Fruit fly (Drosophila melanogaster) whole organism, embryonic: ENCODE measurements around the gene CG7781.

Experiments used
- Asciz ChIP-seq: fragments of 200-800 bp; sonication (Bioruptor generic); optimal IDR thresholded peaks from 2 replicates; lab custom pipeline; 2017; ENCODE audit warnings: missing biosample characterization, mild to moderate bottlenecking, missing genetic modification characterization, missing genetic modification reagents
- Atf6 ChIP-seq: fragments of 200-800 bp; sonication (Bioruptor generic); IDR thresholded peaks from 2 replicates; pipeline ENCODE4 v1.3.6; 2022; ENCODE audit warnings: missing biosample characterization, missing genetic modification characterization
- B-H2 ChIP-seq: fragments of 200-800 bp; sonication (Bioruptor generic); optimal IDR thresholded peaks from 2 replicates; lab custom pipeline; 2018; ENCODE audit warnings: missing biosample characterization, mild to moderate bottlenecking, missing genetic modification characterization
- CG10147 ChIP-seq: fragments of 200-800 bp; sonication (Bioruptor generic); optimal IDR thresholded peaks from 2 replicates; lab custom pipeline; 2019; ENCODE audit warnings: missing biosample characterization, mild to moderate bottlenecking, missing genetic modification characterization, moderate library complexity
- CG10462 ChIP-seq: fragments of 200-800 bp; sonication (Bioruptor generic); optimal IDR thresholded peaks from 2 replicates; lab custom pipeline; 2016; ENCODE audit warnings: missing biosample characterization, missing genetic modification characterization
- CG11085 ChIP-seq: fragments of 200-800 bp; sonication (Bioruptor generic); IDR thresholded peaks from 2 replicates; pipeline ENCODE4 v1.3.6; 2022; ENCODE audit warnings: missing biosample characterization, missing genetic modification characterization
- CG11695 ChIP-seq: fragments of 200-800 bp; sonication (Bioruptor generic); IDR thresholded peaks from 3 replicates; pipeline ENCODE4 v1.3.6; 2022; ENCODE audit warnings: missing biosample characterization, missing genetic modification characterization
- CG11723 ChIP-seq: fragments of 200-800 bp; sonication (Bioruptor generic); optimal IDR thresholded peaks from 2 replicates; lab custom pipeline; 2017; ENCODE audit warnings: missing biosample characterization, mild to moderate bottlenecking, missing genetic modification characterization
- CG12391 ChIP-seq: fragments of 200-800 bp; sonication (Bioruptor generic); optimal IDR thresholded peaks from 3 replicates; lab custom pipeline; 2018; ENCODE audit warnings: missing biosample characterization, mild to moderate bottlenecking, missing genetic modification characterization, moderate library complexity
- CG13424 ChIP-seq: fragments of 200-800 bp; sonication (Bioruptor generic); optimal IDR thresholded peaks from 2 replicates; lab custom pipeline; 2019; ENCODE audit warnings: missing biosample characterization, mild to moderate bottlenecking, missing genetic modification characterization, moderate library complexity
- CG14014 ChIP-seq: fragments of 200-800 bp; sonication (Bioruptor generic); IDR thresholded peaks from 2 replicates; pipeline ENCODE4 v1.3.6; 2022; ENCODE audit warnings: missing biosample characterization, missing genetic modification characterization
- CG16863 ChIP-seq: fragments of 200-800 bp; sonication (Bioruptor generic); optimal IDR thresholded peaks from 3 replicates; lab custom pipeline; 2016; ENCODE audit warnings: missing biosample characterization, missing genetic modification characterization
- CG17912 ChIP-seq: fragments of 200-800 bp; sonication (Bioruptor generic); optimal IDR thresholded peaks from 2 replicates; lab custom pipeline; 2018; ENCODE audit warnings: missing biosample characterization, mild to moderate bottlenecking, missing genetic modification characterization
- CG18764 ChIP-seq: fragments of 200-800 bp; sonication (Bioruptor generic); optimal IDR thresholded peaks from 3 replicates; lab custom pipeline; 2016; ENCODE audit warnings: missing biosample characterization, missing genetic modification characterization
- CG3163 ChIP-seq: fragments of 200-800 bp; sonication (Bioruptor generic); optimal IDR thresholded peaks from 3 replicates; lab custom pipeline; 2016; ENCODE audit warnings: missing biosample characterization, missing genetic modification characterization
- CG3995 ChIP-seq: fragments of 200-800 bp; sonication (Bioruptor generic); optimal IDR thresholded peaks from 3 replicates; lab custom pipeline; 2016; ENCODE audit warnings: missing biosample characterization, missing genetic modification characterization
- CG7963 ChIP-seq: fragments of 200-800 bp; sonication (Bioruptor generic); IDR thresholded peaks from 3 replicates; pipeline ENCODE4 v1.3.6; 2022; ENCODE audit warnings: missing biosample characterization, missing genetic modification characterization; ENCODE audit not compliant: partially characterized antibody
- CG8478 ChIP-seq: fragments of >200 bp; optimal IDR thresholded peaks from 2 replicates; lab custom pipeline; 2018
- CG9437 ChIP-seq: fragments of 200-800 bp; sonication (Bioruptor generic); optimal IDR thresholded peaks from 2 replicates; lab custom pipeline; 2018; ENCODE audit warnings: missing biosample characterization, mild to moderate bottlenecking, missing genetic modification characterization
- CG9797 ChIP-seq: fragments of 200-800 bp; sonication (Bioruptor generic); optimal IDR thresholded peaks from 3 replicates; lab custom pipeline; 2018; ENCODE audit warnings: missing biosample characterization, mild to moderate bottlenecking, missing genetic modification characterization
- D ChIP-seq, 2 experiments: fragments of 200-800 bp in 1 of 2; fragments of >200 bp in 1 of 2; sonication (Bioruptor generic) in 1 of 2; optimal IDR thresholded peaks; 2 replicates in 1 of 2; 3 replicates in 1 of 2; lab custom pipeline; 2017; ENCODE audit warnings: mild to moderate bottlenecking in 1 of 2, missing biosample characterization in 1 of 2, missing genetic modification characterization in 1 of 2, missing genetic modification reagents in 1 of 2
- Dad ChIP-seq: fragments of 200-800 bp; sonication (Bioruptor generic); optimal IDR thresholded peaks from 3 replicates; lab custom pipeline; 2016; ENCODE audit warnings: missing biosample characterization, missing genetic modification characterization
- Deaf1 ChIP-seq: fragments of 200-800 bp; optimal IDR thresholded peaks from 3 replicates; lab custom pipeline; 2019; ENCODE audit warnings: missing biosample characterization, mild to moderate bottlenecking, missing genetic modification characterization, moderate library complexity
- E2f1 ChIP-seq: fragments of 200-800 bp; sonication (Bioruptor generic); IDR thresholded peaks from 2 replicates; pipeline ENCODE4 v1.3.6; 2022; ENCODE audit warnings: missing biosample characterization, missing genetic modification characterization
- Fer3 ChIP-seq: fragments of 200-800 bp; sonication (Bioruptor generic); optimal IDR thresholded peaks from 2 replicates; lab custom pipeline; 2018; ENCODE audit warnings: missing biosample characterization, mild to moderate bottlenecking, missing genetic modification characterization, moderate library complexity
- Hr39 ChIP-seq: fragments of >200 bp; optimal IDR thresholded peaks from 2 replicates; lab custom pipeline; 2017
- Hr51 ChIP-seq, 2 experiments: fragments of 200-800 bp; sonication (Bioruptor generic); optimal IDR thresholded peaks; 2 replicates in 1 of 2; 3 replicates in 1 of 2; lab custom pipeline; 2016 to 2018; ENCODE audit warnings: missing biosample characterization in 2 of 2, missing genetic modification characterization in 2 of 2, mild to moderate bottlenecking in 1 of 2, moderate library complexity in 1 of 2
- Meics ChIP-seq: fragments of 200-800 bp; sonication (Bioruptor generic); optimal IDR thresholded peaks from 2 replicates; lab custom pipeline; 2017; ENCODE audit warnings: missing biosample characterization, mild to moderate bottlenecking, missing genetic modification characterization
- Mrtf ChIP-seq: fragments of 200-800 bp; sonication (Bioruptor generic); IDR thresholded peaks from 3 replicates; pipeline ENCODE4 v1.3.6; 2022; ENCODE audit warnings: missing biosample characterization, missing genetic modification characterization
- Sin3A ChIP-seq: fragments of >200 bp; optimal IDR thresholded peaks from 2 replicates; lab custom pipeline; 2018
- Taf1 ChIP-seq: fragments of 200-800 bp; sonication (Bioruptor generic); IDR thresholded peaks from 2 replicates; pipeline ENCODE4 v1.3.6; 2022; ENCODE audit warnings: missing biosample characterization, missing genetic modification characterization
- aop ChIP-seq: fragments of 200-800 bp; sonication (Bioruptor generic); IDR thresholded peaks from 2 replicates; pipeline ENCODE4 v1.3.6; 2022; ENCODE audit warnings: missing biosample characterization, missing genetic modification characterization
- ato ChIP-seq: fragments of 200-800 bp; sonication (Bioruptor generic); IDR thresholded peaks from 2 replicates; pipeline ENCODE4 v1.3.6; 2022; ENCODE audit warnings: missing biosample characterization, missing genetic modification characterization; ENCODE audit not compliant: partially characterized antibody
- chif ChIP-seq, 2 experiments: fragments of 200-800 bp; sonication (Bioruptor generic); optimal IDR thresholded peaks; 3 replicates each; lab custom pipeline; 2016; ENCODE audit warnings: missing biosample characterization in 2 of 2, missing genetic modification characterization in 2 of 2
- chn ChIP-seq: fragments of 200-800 bp; sonication (Bioruptor generic); optimal IDR thresholded peaks from 2 replicates; lab custom pipeline; 2016; ENCODE audit warnings: missing biosample characterization, missing genetic modification characterization
- crol ChIP-seq: fragments of 200-800 bp; sonication (Bioruptor generic); IDR thresholded peaks from 2 replicates; pipeline ENCODE4 v1.3.6; 2022; ENCODE audit warnings: missing biosample characterization, missing genetic modification characterization
- en ChIP-seq: fragments of 200-800 bp; sonication (Bioruptor generic); optimal IDR thresholded peaks from 2 replicates; lab custom pipeline; 2016; ENCODE audit warnings: missing biosample characterization, missing genetic modification characterization
- eyg ChIP-seq: fragments of 200-800 bp; sonication (Bioruptor generic); optimal IDR thresholded peaks from 3 replicates; lab custom pipeline; 2016; ENCODE audit warnings: missing biosample characterization, missing genetic modification characterization
- grau ChIP-seq: fragments of 200-800 bp; optimal IDR thresholded peaks from 3 replicates; lab custom pipeline; 2019; ENCODE audit warnings: missing biosample characterization, mild to moderate bottlenecking, missing genetic modification characterization, moderate library complexity
- hth ChIP-seq: fragments of >200 bp; optimal IDR thresholded peaks from 2 replicates; lab custom pipeline; 2017; ENCODE audit warnings: inconsistent platforms
- jumu ChIP-seq: fragments of 200-800 bp; sonication (Bioruptor generic); optimal IDR thresholded peaks from 3 replicates; lab custom pipeline; 2016; ENCODE audit warnings: missing biosample characterization, missing genetic modification characterization
- kah ChIP-seq: fragments of 200-800 bp; sonication (Bioruptor generic); optimal IDR thresholded peaks from 2 replicates; lab custom pipeline; 2018; ENCODE audit warnings: missing biosample characterization, mild to moderate bottlenecking, missing genetic modification characterization
- lmd ChIP-seq: fragments of 200-800 bp; sonication (Bioruptor generic); IDR thresholded peaks from 2 replicates; pipeline ENCODE4 v1.3.6; 2022; ENCODE audit warnings: missing biosample characterization, missing genetic modification characterization
- lov ChIP-seq, 2 experiments: fragments of 200-800 bp in 1 of 2; fragments of >200 bp in 1 of 2; sonication (Bioruptor generic) in 1 of 2; IDR thresholded peaks in 1 of 2; optimal IDR thresholded peaks in 1 of 2; 2 replicates in 1 of 2; 3 replicates in 1 of 2; pipeline versions ENCODE4 v1.3.6 to Lab custom; 2017 to 2022; ENCODE audit warnings: missing biosample characterization in 1 of 2, missing genetic modification characterization in 1 of 2
- otp ChIP-seq: fragments of 200-800 bp; sonication (Bioruptor generic); IDR thresholded peaks from 3 replicates; pipeline ENCODE4, ENCODE4 v1.3.6; 2022; ENCODE audit warnings: missing biosample characterization, missing genetic modification characterization
- repo ChIP-seq: fragments of 200-800 bp; sonication (Bioruptor generic); optimal IDR thresholded peaks from 2 replicates; lab custom pipeline; 2016; ENCODE audit warnings: missing biosample characterization, missing genetic modification characterization
- sens-2 ChIP-seq: fragments of 200-800 bp; sonication (Bioruptor generic); IDR thresholded peaks from 2 replicates; pipeline ENCODE4 v1.3.6; 2022; ENCODE audit warnings: missing biosample characterization, missing genetic modification characterization
- slbo ChIP-seq: fragments of 200-800 bp; sonication (Bioruptor generic); IDR thresholded peaks from 2 replicates; pipeline ENCODE4 v1.3.6; 2022; ENCODE audit warnings: missing biosample characterization, missing genetic modification characterization
- slp2 ChIP-seq: fragments of 200-800 bp; sonication (Bioruptor generic); optimal IDR thresholded peaks from 2 replicates; lab custom pipeline; 2016; ENCODE audit warnings: missing biosample characterization, missing genetic modification characterization
- ssp ChIP-seq: fragments of 200-800 bp; sonication (Bioruptor generic); IDR thresholded peaks from 2 replicates; pipeline ENCODE4 v1.3.6; 2022; ENCODE audit warnings: missing biosample characterization, missing genetic modification characterization
- stc ChIP-seq: fragments of 200-800 bp; sonication (Bioruptor generic); IDR thresholded peaks from 2 replicates; pipeline ENCODE4 v1.3.6; 2022; ENCODE audit warnings: missing biosample characterization, missing genetic modification characterization
- tap ChIP-seq: fragments of 200-800 bp; optimal IDR thresholded peaks from 3 replicates; lab custom pipeline; 2019; ENCODE audit warnings: missing biosample characterization, mild to moderate bottlenecking, missing genetic modification characterization, moderate library complexity

The CG7781 gene

dm6 chr2L:8333624-8334023 lies 8.4 kb upstream of the CG7781 start:
- TF ChIP-seq Hr51 (GFP tag; optimal IDR thresholded peaks at IDR 0.05; lab: Kevin White, UChicago) (no peak), E2f1 (GFP tag; lab: Robert Waterston, UW) (no peak), crol (peak; percentile 41), Hr39 (lab: Kevin White, UChicago) (peak; percentile 75), Taf1 (GFP tag; lab: Robert Waterston, UW) (no peak), kah (GFP tag; lab: Kevin White, UChicago) (no peak), CG13424 (tag; lab: Kevin White, UChicago) (no peak), CG7963 (0 out of 3 replicates have a peak, but pooled peaks have one; percentile 13), chif (GFP tag; optimal IDR thresholded peaks at IDR 0.05; lab: Kevin White, UChicago) (no peak), eyg (no peak), tap (no peak)

dm6 chr2L:8333185-8333584 lies 8.0 kb upstream of the CG7781 start:
- TF ChIP-seq ssp (GFP tag; lab: Robert Waterston, UW) (no peak), D (optimal IDR thresholded peaks at IDR 0.05; lab: Kevin White, UChicago) (no peak), D (GFP tag; optimal IDR thresholded peaks at IDR 0.05; lab: Kevin White, UChicago) (no peak), ato (GFP tag; lab: Robert Waterston, UW) (no peak), lmd (GFP tag; lab: Robert Waterston, UW) (no peak), CG11695 (GFP tag; lab: Robert Waterston, UW) (0 out of 3 replicates have a peak, but pooled peaks have one; percentile 31), grau (tag; lab: Kevin White, UChicago) (peak; percentile 8), CG12391 (no peak), CG17912 (GFP tag; lab: Kevin White, UChicago) (no peak), slbo (peak; percentile 31; the same call in 1 of the 2 replicates), stc (no peak), CG18764 (GFP tag; lab: Kevin White, UChicago) (no peak), B-H2 (GFP tag; lab: Kevin White, UChicago) (no peak), CG3163 (GFP tag; lab: Kevin White, UChicago) (no peak), CG10147 (no peak), chn (no peak), CG10462 (GFP tag; lab: Kevin White, UChicago) (no peak), Atf6 (GFP tag; lab: Robert Waterston, UW) (peak; percentile 31; the same call in 1 of the 2 replicates), aop (GFP tag; lab: Robert Waterston, UW) (no peak), CG14014 (GFP tag; lab: Robert Waterston, UW) (peak; percentile 29; the same call in 1 of the 2 replicates), CG11723 (no peak), CG11085 (GFP tag; lab: Robert Waterston, UW) (no peak), CG3995 (no peak), Dad (GFP tag; lab: Kevin White, UChicago) (no peak), sens-2 (GFP tag; lab: Robert Waterston, UW) (no peak), en (GFP tag; lab: Kevin White, UChicago) (no peak), kah (GFP tag; lab: Kevin White, UChicago) (no peak), lov (optimal IDR thresholded peaks at IDR 0.05; lab: Kevin White, UChicago) (no peak), lov (GFP tag; IDR thresholded peaks at IDR 0.05; lab: Robert Waterston, UW) (no peak), hth (lab: Kevin White, UChicago) (no peak), Meics (GFP tag; lab: Kevin White, UChicago) (peak; percentile 54), jumu (GFP tag; lab: Kevin White, UChicago) (no peak), CG9437 (no peak), Sin3A (no peak), otp (GFP tag; lab: Robert Waterston, UW) (no peak), CG8478 (lab: Kevin White, UChicago) (no peak), Mrtf (GFP tag; lab: Robert Waterston, UW) (no peak), Asciz (GFP tag; lab: Kevin White, UChicago) (no peak), Deaf1 (tag; lab: Kevin White, UChicago) (no peak), CG16863 (no peak), Fer3 (tag; lab: Kevin White, UChicago) (peak; percentile 15), CG9797 (GFP tag; lab: Kevin White, UChicago) (no peak), slp2 (GFP tag; lab: Kevin White, UChicago) (no peak), repo (no peak)
